Worm (Caenorhabditis elegans): ENCODE measurements around the gene K07H8.8.

Gene K07H8.8

DNA sequence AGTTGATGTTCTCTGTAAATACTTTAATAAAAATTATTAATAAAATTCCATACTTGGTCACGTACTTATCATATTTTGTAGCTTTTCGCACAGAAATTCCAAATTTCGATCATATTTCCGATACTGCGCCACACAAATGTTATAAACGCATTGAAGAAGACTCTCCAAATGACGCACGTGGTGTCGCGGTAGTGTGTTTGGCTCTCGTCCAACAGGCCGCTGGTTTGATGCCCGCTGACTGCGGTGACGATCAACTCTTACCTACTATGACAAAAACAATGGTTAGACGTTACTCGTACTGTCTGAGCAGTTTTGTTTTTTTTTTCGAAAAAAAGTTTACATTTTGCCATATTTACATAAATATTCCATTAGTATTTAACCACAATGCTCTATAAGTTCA, 15.4 kb downstream of the K07H8.8 start (continued):
- TF ChIP-seq hlh-12 (tag; optimal IDR thresholded peaks at IDR 0.05): peak; percentile 86
- peak; percentile 53 for TF ChIP-seq nhr-80 (tag; optimal IDR thresholded peaks at IDR 0.05)
- TF ChIP-seq Y56A3A.18 (GFP tag; IDR thresholded peaks at IDR 0.05): peak; percentile 67; the same call in 1 of the 2 replicates
- peak; percentile 77 for TF ChIP-seq repo-1 (tag; optimal IDR thresholded peaks at IDR 0.05)
- peak; percentile 1 for TF ChIP-seq ccch-3 (GFP tag; optimal IDR thresholded peaks at IDR 0.05)
- peak; percentile 70 for TF ChIP-seq lin-54 (GFP tag; optimal IDR thresholded peaks at IDR 0.05)
- TF ChIP-seq ceh-91 (GFP tag; IDR thresholded peaks at IDR 0.05): peak; percentile 61; the same call in 1 of the 2 replicates
- no peak for TF ChIP-seq F37B4.10 (GFP tag; IDR thresholded peaks at IDR 0.05)
- TF ChIP-seq madf-6 (GFP tag; IDR thresholded peaks at IDR 0.05): no peak; the same call in 1 of the 2 replicates
- peak; percentile 88 for TF ChIP-seq F49E8.2 (tag; optimal IDR thresholded peaks at IDR 0.05; ENCODE audit: insufficient read depth)
- TF ChIP-seq hlh-26 (GFP tag; conservative IDR thresholded peaks at IDR 0.05): 0 out of 2 replicates have a peak, but pooled peaks have one; percentile 22
- peak in 1 of 3 experiments; percentile 75 for TF ChIP-seq lin-35 (GFP tag; optimal IDR thresholded peaks at IDR 0.05)
- peak; percentile 54 for TF ChIP-seq nhr-27 (tag; optimal IDR thresholded peaks at IDR 0.05)
- peak; percentile 55 for TF ChIP-seq B0035.1 (tag; optimal IDR thresholded peaks at IDR 0.05)
- TF ChIP-seq ZK185.1 (tag; optimal IDR thresholded peaks at IDR 0.05; ENCODE audit: poor library complexity, severe bottlenecking): peak; percentile 78
- peak; percentile 29 for TF ChIP-seq tbx-9 (tag; optimal IDR thresholded peaks at IDR 0.05; ENCODE audit: borderline replicate concordance)
- TF ChIP-seq nfya-2 (GFP tag; IDR thresholded peaks at IDR 0.05): no peak
- TF ChIP-seq nhr-179 (tag; optimal IDR thresholded peaks at IDR 0.05): peak; percentile 62
- no peak for TF ChIP-seq xnd-1 (tag; optimal IDR thresholded peaks at IDR 0.05)
- 0 out of 2 replicates have a peak, but pooled peaks have one; percentile 15 for TF ChIP-seq Y67H2A.10 (GFP tag; conservative IDR thresholded peaks at IDR 0.05)
- 0 out of 2 replicates have a peak, but pooled peaks have one; percentile 43 for TF ChIP-seq attf-6 (GFP tag; IDR thresholded peaks at IDR 0.05)
- peak; percentile 81 for TF ChIP-seq madf-3 (GFP tag; IDR thresholded peaks at IDR 0.05)
- TF ChIP-seq rcor-1 (GFP tag; IDR thresholded peaks at IDR 0.05): peak; percentile 71
- no peak for TF ChIP-seq chd-7 (tag; optimal IDR thresholded peaks at IDR 0.05)
- TF ChIP-seq lin-26 (GFP tag; IDR thresholded peaks at IDR 0.05): peak; percentile 97
- peak; percentile 68 for TF ChIP-seq somi-1 (GFP tag; optimal IDR thresholded peaks at IDR 0.05)
- TF ChIP-seq tbp1 (GFP tag; optimal IDR thresholded peaks at IDR 0.05): peak; percentile 100
- TF ChIP-seq ama-1 (optimal IDR thresholded peaks at IDR 0.05): no peak
- peak; percentile 69 to 96 for TF ChIP-seq ama-1 (GFP tag; optimal IDR thresholded peaks at IDR 0.05)
- peak; percentile 60 for TF ChIP-seq lsl-1 (GFP tag; optimal IDR thresholded peaks at IDR 0.05)
- TF ChIP-seq C06A6.2 (GFP tag; conservative IDR thresholded peaks at IDR 0.05): peak; percentile 29; the same call in 1 of the 2 replicates
- TF ChIP-seq atf-7 (tag; optimal IDR thresholded peaks at IDR 0.05): peak; percentile 66
- TF ChIP-seq dpl-1 (GFP tag; optimal IDR thresholded peaks at IDR 0.05): no peak
- no peak for TF ChIP-seq B0019.2 (GFP tag; conservative IDR thresholded peaks at IDR 0.05)
- TF ChIP-seq snpc-4 (GFP tag; optimal IDR thresholded peaks at IDR 0.05): peak; percentile 82
- peak; percentile 37 to 82 (median 66) for TF ChIP-seq snpc-4 (tag; optimal IDR thresholded peaks at IDR 0.05)
- TF ChIP-seq nfya-1 (tag; optimal IDR thresholded peaks at IDR 0.05; ENCODE audit: borderline replicate concordance, insufficient read depth): no peak
- TF ChIP-seq zfh-2 (GFP tag; conservative IDR thresholded peaks at IDR 0.05): no peak
- TF ChIP-seq athp-1 (tag; optimal IDR thresholded peaks at IDR 0.05): peak; percentile 86
- TF ChIP-seq zim-3 (tag; optimal IDR thresholded peaks at IDR 0.05): peak; percentile 97
- peak; percentile 88; the same call in 1 of the 2 replicates for TF ChIP-seq ztf-25 (GFP tag; IDR thresholded peaks at IDR 0.05)
- peak; percentile 31 to 38 for TF ChIP-seq let-607 (tag; optimal IDR thresholded peaks at IDR 0.05)
- no peak for TF ChIP-seq bed-1 (GFP tag; IDR thresholded peaks at IDR 0.05)
- peak; percentile 80; the same call in 1 of the 2 replicates for TF ChIP-seq Y79H2A.3 (GFP tag; conservative IDR thresholded peaks at IDR 0.05)
- TF ChIP-seq T07F8.4 (tag; optimal IDR thresholded peaks at IDR 0.05): peak; percentile 75
- TF ChIP-seq akir-1 (GFP tag; optimal IDR thresholded peaks at IDR 0.05): peak; percentile 19
- TF ChIP-seq nfyb-1 (GFP tag; IDR thresholded peaks at IDR 0.05): peak; percentile 86
- TF ChIP-seq mxl-1 (tag; optimal IDR thresholded peaks at IDR 0.05): peak; percentile 91
